Worm (Caenorhabditis elegans) whole organism, L2 larva: ENCODE results near the gene kin-4.
"Not testable (repeated sequence)": the region's sequence is repeated elsewhere in the genome, so short reads cannot be mapped to it uniquely, and the experiment has no call there.

Experiments
- C34F6.9 ChIP-seq: fragments of 150-350 bp; optimal IDR thresholded peaks from 2 replicates; lab custom pipeline; 2014; ENCODE audit warnings: missing biosample characterization, missing genetic modification characterization
- F13H6.1 ChIP-seq: sonication (generic microtip); optimal IDR thresholded peaks from 2 replicates; lab custom pipeline; 2016; ENCODE audit warnings: missing genetic modification characterization, missing compliant biosample characterization
- R02D3.7 ChIP-seq: fragments of 150-350 bp; optimal IDR thresholded peaks from 2 replicates; lab custom pipeline; 2014; ENCODE audit warnings: missing biosample characterization, missing genetic modification characterization
- Y55F3AM.14 ChIP-seq: fragments of 200-800 bp; sonication (Bioruptor generic); optimal IDR thresholded peaks from 2 replicates; lab custom pipeline; 2018; ENCODE audit warnings: mild to moderate bottlenecking, missing genetic modification characterization, missing compliant biosample characterization
- alr-1 ChIP-seq: fragments of 150-350 bp; optimal IDR thresholded peaks from 2 replicates; lab custom pipeline; 2014; ENCODE audit warnings: missing biosample characterization, missing genetic modification characterization
- aly-2 ChIP-seq: fragments of 150-350 bp; optimal IDR thresholded peaks from 2 replicates; lab custom pipeline; 2014; ENCODE audit warnings: missing biosample characterization, missing genetic modification characterization
- blmp-1 ChIP-seq: sonication (generic microtip); optimal IDR thresholded peaks from 2 replicates; lab custom pipeline; 2017; ENCODE audit warnings: missing genetic modification characterization, mild to moderate bottlenecking, missing compliant biosample characterization, antibody characterized with exemption, moderate library complexity; ENCODE audit not compliant: insufficient read depth
- ceh-82 ChIP-seq: fragments of 150-350 bp; optimal IDR thresholded peaks from 2 replicates; lab custom pipeline; 2014; ENCODE audit warnings: missing biosample characterization, missing genetic modification characterization
- crh-2 ChIP-seq: sonication (generic microtip); optimal IDR thresholded peaks from 2 replicates; lab custom pipeline; 2017; ENCODE audit warnings: missing biosample characterization, missing genetic modification characterization
- dmd-4 ChIP-seq: sonication (generic microtip); optimal IDR thresholded peaks from 2 replicates; lab custom pipeline; 2017; ENCODE audit warnings: missing biosample characterization, missing genetic modification characterization
- egl-27 ChIP-seq: sonication (generic microtip); optimal IDR thresholded peaks from 3 replicates; lab custom pipeline; 2017; ENCODE audit warnings: missing biosample characterization, missing genetic modification reagents, missing genetic modification characterization
- elt-1 ChIP-seq: fragments of 150-350 bp; optimal IDR thresholded peaks from 2 replicates; lab custom pipeline; 2014; ENCODE audit warnings: missing biosample characterization, missing genetic modification characterization
- elt-3 ChIP-seq: sonication (generic microtip); optimal IDR thresholded peaks from 2 replicates; lab custom pipeline; 2017; ENCODE audit warnings: missing biosample characterization, missing genetic modification characterization
- fos-1 ChIP-seq: fragments of 150-350 bp; optimal IDR thresholded peaks from 2 replicates; lab custom pipeline; 2014; ENCODE audit warnings: missing biosample characterization, missing genetic modification characterization
- gmeb-1 ChIP-seq: fragments of 150-350 bp; optimal IDR thresholded peaks from 2 replicates; lab custom pipeline; 2014; ENCODE audit warnings: missing biosample characterization, missing genetic modification characterization
- lin-11 ChIP-seq: fragments of 150-350 bp; sonication (generic microtip); optimal IDR thresholded peaks from 2 replicates; lab custom pipeline; 2014; ENCODE audit warnings: missing biosample characterization, missing genetic modification characterization, inconsistent platforms, mixed read lengths
- lin-13 ChIP-seq: fragments of 150-350 bp; optimal IDR thresholded peaks from 2 replicates; lab custom pipeline; 2014; ENCODE audit warnings: missing biosample characterization, missing genetic modification reagents, missing genetic modification characterization
- lin-39 ChIP-seq: fragments of 150-350 bp; optimal IDR thresholded peaks from 2 replicates; lab custom pipeline; 2014; ENCODE audit warnings: missing biosample characterization, missing genetic modification reagents, missing genetic modification characterization
- lsy-2 ChIP-seq, 2 experiments: fragments of 150-350 bp in 1 of 2; sonication (generic microtip) in 1 of 2; optimal IDR thresholded peaks; 2 replicates each; lab custom pipeline; 2014 to 2017; ENCODE audit warnings: missing biosample characterization in 2 of 2, missing genetic modification characterization in 2 of 2
- mab-5 ChIP-seq: fragments of 150-350 bp; optimal IDR thresholded peaks from 2 replicates; lab custom pipeline; 2014; ENCODE audit warnings: missing biosample characterization, missing genetic modification characterization
- mbf-1 ChIP-seq: sonication (generic microtip); optimal IDR thresholded peaks from 2 replicates; lab custom pipeline; 2017; ENCODE audit warnings: missing biosample characterization, missing genetic modification characterization
- nhr-11 ChIP-seq: fragments of 150-350 bp; optimal IDR thresholded peaks from 2 replicates; lab custom pipeline; 2014; ENCODE audit warnings: missing biosample characterization, missing genetic modification characterization
- nhr-12 ChIP-seq: fragments of 150-350 bp; optimal IDR thresholded peaks from 2 replicates; lab custom pipeline; 2014; ENCODE audit warnings: missing biosample characterization, missing genetic modification characterization
- nhr-129 ChIP-seq: fragments of 150-350 bp; optimal IDR thresholded peaks from 2 replicates; lab custom pipeline; 2014; ENCODE audit warnings: missing biosample characterization, missing genetic modification characterization
- nhr-21 ChIP-seq: fragments of 150-350 bp; optimal IDR thresholded peaks from 2 replicates; lab custom pipeline; 2014; ENCODE audit warnings: missing biosample characterization, missing genetic modification characterization
- nhr-23 ChIP-seq: fragments of 150-350 bp; optimal IDR thresholded peaks from 2 replicates; lab custom pipeline; 2014; ENCODE audit warnings: missing biosample characterization, missing genetic modification reagents, missing genetic modification characterization
- nhr-237 ChIP-seq: fragments of 150-350 bp; optimal IDR thresholded peaks from 2 replicates; lab custom pipeline; 2014; ENCODE audit warnings: missing biosample characterization, missing genetic modification characterization
- nhr-25 ChIP-seq: fragments of 150-350 bp; sonication (generic microtip); optimal IDR thresholded peaks from 3 replicates; lab custom pipeline; 2014; ENCODE audit warnings: missing biosample characterization, missing genetic modification characterization
- nhr-6 ChIP-seq: fragments of 150-350 bp; optimal IDR thresholded peaks from 2 replicates; lab custom pipeline; 2014; ENCODE audit warnings: missing biosample characterization, missing genetic modification characterization
- nhr-77 ChIP-seq: fragments of 150-350 bp; optimal IDR thresholded peaks from 2 replicates; lab custom pipeline; 2014; ENCODE audit warnings: missing biosample characterization, missing genetic modification characterization
- peb-1 ChIP-seq: fragments of 150-350 bp; optimal IDR thresholded peaks from 2 replicates; lab custom pipeline; 2014; ENCODE audit warnings: missing biosample characterization, missing genetic modification characterization
- sem-4 ChIP-seq: fragments of 150-350 bp; optimal IDR thresholded peaks from 2 replicates; lab custom pipeline; 2014; ENCODE audit warnings: missing biosample characterization, missing genetic modification reagents, missing genetic modification characterization
- sma-3 ChIP-seq: sonication (generic microtip); optimal IDR thresholded peaks from 2 replicates; lab custom pipeline; 2016; ENCODE audit warnings: missing genetic modification reagents, missing genetic modification characterization, missing compliant biosample characterization
- sma-9 ChIP-seq, 2 experiments: fragments of 150-350 bp in 1 of 2; sonication (generic microtip) in 1 of 2; optimal IDR thresholded peaks; 2 replicates each; lab custom pipeline; 2014 to 2016; ENCODE audit warnings: missing genetic modification characterization in 2 of 2, mild to moderate bottlenecking in 1 of 2, missing biosample characterization in 1 of 2, missing compliant biosample characterization in 1 of 2, missing genetic modification reagents in 1 of 2, moderate library complexity in 1 of 2
- snpc-4 ChIP-seq: fragments of 150-350 bp; optimal IDR thresholded peaks from 2 replicates; lab custom pipeline; 2014; ENCODE audit warnings: missing biosample characterization, missing genetic modification characterization
- unc-55 ChIP-seq: fragments of 150-350 bp; sonication (generic microtip); optimal IDR thresholded peaks from 3 replicates; lab custom pipeline; 2014; ENCODE audit warnings: missing biosample characterization, missing genetic modification reagents, missing genetic modification characterization
- zag-1 ChIP-seq: fragments of 150-350 bp; optimal IDR thresholded peaks from 2 replicates; lab custom pipeline; 2014; ENCODE audit warnings: missing biosample characterization, missing genetic modification characterization
- ztf-1 ChIP-seq: fragments of 200-800 bp; sonication (Bioruptor generic); conservative IDR thresholded peaks from 2 replicates; pipeline ENCODE4 v1.3.6; 2022; ENCODE audit warnings: missing genetic modification characterization, missing compliant biosample characterization
- ztf-11 ChIP-seq: sonication (generic microtip); optimal IDR thresholded peaks from 2 replicates; lab custom pipeline; 2017; ENCODE audit warnings: missing biosample characterization, missing genetic modification characterization
- ztf-4 ChIP-seq: fragments of 150-350 bp; optimal IDR thresholded peaks from 2 replicates; lab custom pipeline; 2014; ENCODE audit warnings: missing biosample characterization, missing genetic modification characterization

Gene kin-4

ce11 chrIV:11416724-11417123, 8.8 kb upstream of the kin-4 start, which contains the start of gene F22B3.5:
Gene F22B3.5, minus strand, starts transcription at chrIV:11416824.
- TF ChIP-seq nhr-12, nhr-11, nhr-77 (tag; lab: Kevin White, UChicago): not testable (repeated sequence)

ce11 chrIV:11421696-11422095, 3.8 kb upstream of the kin-4 start, which contains the start of gene F22B3.7:
Gene F22B3.7, minus strand, starts transcription at chrIV:11421796.
- no peak for TF ChIP-seq unc-55 (GFP tag; lab: Kevin White, UChicago)
- no peak for TF ChIP-seq nhr-77 (tag; lab: Kevin White, UChicago)
- TF ChIP-seq nhr-129 (tag; lab: Kevin White, UChicago): no peak
- no peak for TF ChIP-seq nhr-237
- no peak for TF ChIP-seq ztf-1 (GFP tag; lab: Robert Waterston, UW)
- no peak for TF ChIP-seq sma-3 (GFP tag; lab: Kevin White, UChicago)

ce11 chrIV:11424830-11425229, 712 bp upstream of the kin-4 start, which contains the start of gene F22B3.8:
Gene F22B3.8, minus strand, starts transcription at chrIV:11424930.
- no peak for TF ChIP-seq fos-1 (tag; lab: Kevin White, UChicago)
- no peak for TF ChIP-seq ceh-82 (tag; lab: Kevin White, UChicago)
- TF ChIP-seq R02D3.7: no peak
- TF ChIP-seq zag-1 (tag; lab: Kevin White, UChicago): no peak

ce11 chrIV:11431448-11431847, 5.9 kb downstream of the kin-4 start:
- no peak for TF ChIP-seq ceh-82 (tag; lab: Kevin White, UChicago)
- TF ChIP-seq zag-1 (tag; lab: Kevin White, UChicago): no peak
- no peak for TF ChIP-seq nhr-237
- TF ChIP-seq blmp-1 (tag; lab: Kevin White, UChicago): no peak
- no peak for TF ChIP-seq lin-39 (tag; lab: Kevin White, UChicago)
- TF ChIP-seq snpc-4: no peak
- no peak for TF ChIP-seq lin-11 (tag; lab: Kevin White, UChicago)
- no peak for TF ChIP-seq gmeb-1
- TF ChIP-seq mbf-1 (tag; lab: Kevin White, UChicago): no peak
- TF ChIP-seq peb-1 (tag; lab: Kevin White, UChicago): no peak
- no peak for TF ChIP-seq dmd-4 (tag; lab: Kevin White, UChicago)
- TF ChIP-seq nhr-23 (tag; lab: Kevin White, UChicago): no peak
- no peak for TF ChIP-seq crh-2 (tag; lab: Kevin White, UChicago)
- no peak for TF ChIP-seq Y55F3AM.14 (GFP tag; lab: Kevin White, UChicago)
- no peak for TF ChIP-seq elt-3 (tag; lab: Kevin White, UChicago)

- TF ChIP-seq sma-3 (GFP tag; lab: Kevin White, UChicago) (peak; percentile 31), gmeb-1 (peak; percentile 73), crh-2 (tag; lab: Kevin White, UChicago) (peak; percentile 68), sem-4 (tag; lab: Kevin White, UChicago) (peak; percentile 48), nhr-129 (tag; lab: Kevin White, UChicago) (peak; percentile 80), zag-1 (tag; lab: Kevin White, UChicago) (peak; percentile 54), ceh-82 (tag; lab: Kevin White, UChicago) (no peak), aly-2 (tag; lab: Kevin White, UChicago) (no peak), nhr-23 (tag; lab: Kevin White, UChicago) (no peak), nhr-25 (tag; lab: Kevin White, UChicago) (no peak), fos-1 (tag; lab: Kevin White, UChicago) (peak; percentile 49), C34F6.9 (tag; lab: Kevin White, UChicago) (peak; percentile 90), nhr-21 (tag; lab: Kevin White, UChicago) (no peak), alr-1 (no peak), mab-5 (tag; lab: Kevin White, UChicago) (peak; percentile 49), elt-1 (tag; lab: Kevin White, UChicago) (no peak), ztf-4 (tag; lab: Kevin White, UChicago) (peak; percentile 55), snpc-4 (peak; percentile 10), sma-9 (GFP tag; optimal IDR thresholded peaks at IDR 0.05; lab: Kevin White, UChicago) (peak; percentile 53), sma-9 (tag; optimal IDR thresholded peaks at IDR 0.05; lab: Kevin White, UChicago) (no peak), nhr-6 (tag; lab: Kevin White, UChicago) (no peak), peb-1 (tag; lab: Kevin White, UChicago) (no peak), lin-13 (GFP tag; lab: Kevin White, UChicago) (peak; percentile 63), lsy-2 (tag; optimal IDR thresholded peaks at IDR 0.05; lab: Kevin White, UChicago) (peak; percentile 73 to 84), egl-27 (peak; percentile 44), ztf-11 (tag; lab: Kevin White, UChicago) (no peak), F13H6.1 (peak; percentile 82), unc-55 (GFP tag; lab: Kevin White, UChicago) (peak; percentile 91), nhr-77 (tag; lab: Kevin White, UChicago) (no peak), lin-11 (tag; lab: Kevin White, UChicago) (peak; percentile 20)
Observed at ce11 chrIV:11433709-11434108, 8.2 kb downstream of the kin-4 start.
